Worm (Caenorhabditis elegans) whole organism, L2 larva: Measurements from ENCODE around the gene C23H3.2.

Source experiments
- C34F6.9 ChIP-seq: fragments of 150-350 bp; optimal IDR thresholded peaks from 2 replicates; lab custom pipeline; 2014; ENCODE audit warnings: missing biosample characterization, missing genetic modification characterization
- F13H6.1 ChIP-seq: sonication (generic microtip); optimal IDR thresholded peaks from 2 replicates; lab custom pipeline; 2016; ENCODE audit warnings: missing genetic modification characterization, missing compliant biosample characterization
- R02D3.7 ChIP-seq: fragments of 150-350 bp; optimal IDR thresholded peaks from 2 replicates; lab custom pipeline; 2014; ENCODE audit warnings: missing biosample characterization, missing genetic modification characterization
- ZK546.5 ChIP-seq: sonication (generic microtip); optimal IDR thresholded peaks from 2 replicates; lab custom pipeline; 2017; ENCODE audit warnings: missing biosample characterization, missing genetic modification characterization
- aly-2 ChIP-seq: fragments of 150-350 bp; optimal IDR thresholded peaks from 2 replicates; lab custom pipeline; 2014; ENCODE audit warnings: missing biosample characterization, missing genetic modification characterization
- blmp-1 ChIP-seq: sonication (generic microtip); optimal IDR thresholded peaks from 2 replicates; lab custom pipeline; 2017; ENCODE audit warnings: missing genetic modification characterization, mild to moderate bottlenecking, missing compliant biosample characterization, antibody characterized with exemption, moderate library complexity; ENCODE audit not compliant: insufficient read depth
- ceh-16 ChIP-seq: fragments of 150-350 bp; optimal IDR thresholded peaks from 2 replicates; lab custom pipeline; 2014; ENCODE audit warnings: missing biosample characterization, missing genetic modification characterization
- ceh-82 ChIP-seq: fragments of 150-350 bp; optimal IDR thresholded peaks from 2 replicates; lab custom pipeline; 2014; ENCODE audit warnings: missing biosample characterization, missing genetic modification characterization
- crh-2 ChIP-seq: sonication (generic microtip); optimal IDR thresholded peaks from 2 replicates; lab custom pipeline; 2017; ENCODE audit warnings: missing biosample characterization, missing genetic modification characterization
- dmd-4 ChIP-seq: sonication (generic microtip); optimal IDR thresholded peaks from 2 replicates; lab custom pipeline; 2017; ENCODE audit warnings: missing biosample characterization, missing genetic modification characterization
- egl-27 ChIP-seq: sonication (generic microtip); optimal IDR thresholded peaks from 3 replicates; lab custom pipeline; 2017; ENCODE audit warnings: missing biosample characterization, missing genetic modification reagents, missing genetic modification characterization
- fos-1 ChIP-seq: fragments of 150-350 bp; optimal IDR thresholded peaks from 2 replicates; lab custom pipeline; 2014; ENCODE audit warnings: missing biosample characterization, missing genetic modification characterization
- gmeb-1 ChIP-seq: fragments of 150-350 bp; optimal IDR thresholded peaks from 2 replicates; lab custom pipeline; 2014; ENCODE audit warnings: missing biosample characterization, missing genetic modification characterization
- lin-11 ChIP-seq: fragments of 150-350 bp; sonication (generic microtip); optimal IDR thresholded peaks from 2 replicates; lab custom pipeline; 2014; ENCODE audit warnings: missing biosample characterization, missing genetic modification characterization, inconsistent platforms, mixed read lengths
- lin-13 ChIP-seq: fragments of 150-350 bp; optimal IDR thresholded peaks from 2 replicates; lab custom pipeline; 2014; ENCODE audit warnings: missing biosample characterization, missing genetic modification reagents, missing genetic modification characterization
- lsy-2 ChIP-seq, 2 experiments: fragments of 150-350 bp in 1 of 2; sonication (generic microtip) in 1 of 2; optimal IDR thresholded peaks; 2 replicates each; lab custom pipeline; 2014 to 2017; ENCODE audit warnings: missing biosample characterization in 2 of 2, missing genetic modification characterization in 2 of 2
- mab-5 ChIP-seq: fragments of 150-350 bp; optimal IDR thresholded peaks from 2 replicates; lab custom pipeline; 2014; ENCODE audit warnings: missing biosample characterization, missing genetic modification characterization
- nhr-10 ChIP-seq: sonication (generic microtip); optimal IDR thresholded peaks from 2 replicates; lab custom pipeline; 2017; ENCODE audit warnings: missing biosample characterization, missing genetic modification characterization
- nhr-11 ChIP-seq: fragments of 150-350 bp; optimal IDR thresholded peaks from 2 replicates; lab custom pipeline; 2014; ENCODE audit warnings: missing biosample characterization, missing genetic modification characterization
- nhr-12 ChIP-seq: fragments of 150-350 bp; optimal IDR thresholded peaks from 2 replicates; lab custom pipeline; 2014; ENCODE audit warnings: missing biosample characterization, missing genetic modification characterization
- nhr-129 ChIP-seq: fragments of 150-350 bp; optimal IDR thresholded peaks from 2 replicates; lab custom pipeline; 2014; ENCODE audit warnings: missing biosample characterization, missing genetic modification characterization
- nhr-21 ChIP-seq: fragments of 150-350 bp; optimal IDR thresholded peaks from 2 replicates; lab custom pipeline; 2014; ENCODE audit warnings: missing biosample characterization, missing genetic modification characterization
- nhr-237 ChIP-seq: fragments of 150-350 bp; optimal IDR thresholded peaks from 2 replicates; lab custom pipeline; 2014; ENCODE audit warnings: missing biosample characterization, missing genetic modification characterization
- nhr-25 ChIP-seq: fragments of 150-350 bp; sonication (generic microtip); optimal IDR thresholded peaks from 3 replicates; lab custom pipeline; 2014; ENCODE audit warnings: missing biosample characterization, missing genetic modification characterization
- nhr-6 ChIP-seq: fragments of 150-350 bp; optimal IDR thresholded peaks from 2 replicates; lab custom pipeline; 2014; ENCODE audit warnings: missing biosample characterization, missing genetic modification characterization
- nhr-77 ChIP-seq: fragments of 150-350 bp; optimal IDR thresholded peaks from 2 replicates; lab custom pipeline; 2014; ENCODE audit warnings: missing biosample characterization, missing genetic modification characterization
- peb-1 ChIP-seq: fragments of 150-350 bp; optimal IDR thresholded peaks from 2 replicates; lab custom pipeline; 2014; ENCODE audit warnings: missing biosample characterization, missing genetic modification characterization
- sem-4 ChIP-seq: fragments of 150-350 bp; optimal IDR thresholded peaks from 2 replicates; lab custom pipeline; 2014; ENCODE audit warnings: missing biosample characterization, missing genetic modification reagents, missing genetic modification characterization
- skn-1 ChIP-seq: sonication (generic microtip); optimal IDR thresholded peaks from 2 replicates; lab custom pipeline; 2017; ENCODE audit warnings: missing biosample characterization, missing genetic modification characterization
- sma-9 ChIP-seq, 2 experiments: fragments of 150-350 bp in 1 of 2; sonication (generic microtip) in 1 of 2; optimal IDR thresholded peaks; 2 replicates each; lab custom pipeline; 2014 to 2016; ENCODE audit warnings: missing genetic modification characterization in 2 of 2, mild to moderate bottlenecking in 1 of 2, missing biosample characterization in 1 of 2, missing compliant biosample characterization in 1 of 2, missing genetic modification reagents in 1 of 2, moderate library complexity in 1 of 2
- snpc-4 ChIP-seq: fragments of 150-350 bp; optimal IDR thresholded peaks from 2 replicates; lab custom pipeline; 2014; ENCODE audit warnings: missing biosample characterization, missing genetic modification characterization
- unc-39 ChIP-seq: fragments of 150-350 bp; optimal IDR thresholded peaks from 2 replicates; lab custom pipeline; 2014; ENCODE audit warnings: missing biosample characterization, missing genetic modification characterization
- unc-55 ChIP-seq: fragments of 150-350 bp; sonication (generic microtip); optimal IDR thresholded peaks from 3 replicates; lab custom pipeline; 2014; ENCODE audit warnings: missing biosample characterization, missing genetic modification reagents, missing genetic modification characterization
- ztf-11 ChIP-seq: sonication (generic microtip); optimal IDR thresholded peaks from 2 replicates; lab custom pipeline; 2017; ENCODE audit warnings: missing biosample characterization, missing genetic modification characterization

Gene C23H3.2

ce11 chrII:24559-24998 is 36.5 kb upstream of the C23H3.2 start, which contains the start of gene enee-1 (continued):
- TF ChIP-seq ceh-82 (tag; lab: Kevin White, UChicago) (peak; percentile 67), ceh-16 (tag; lab: Kevin White, UChicago) (peak; percentile 21), nhr-237 (tag; lab: Kevin White, UChicago) (no peak), skn-1 (tag; lab: Kevin White, UChicago) (peak; percentile 23), unc-55 (GFP tag; lab: Kevin White, UChicago) (peak; percentile 97), nhr-77 (tag; lab: Kevin White, UChicago) (peak; percentile 18), R02D3.7 (tag; lab: Kevin White, UChicago) (peak; percentile 62), nhr-129 (tag; lab: Kevin White, UChicago) (peak; percentile 91), crh-2 (tag; lab: Kevin White, UChicago) (peak; percentile 94), mab-5 (tag; lab: Kevin White, UChicago) (peak; percentile 77), aly-2 (tag; lab: Kevin White, UChicago) (no peak), F13H6.1 (tag; lab: Kevin White, UChicago) (peak; percentile 78)

DNA sequence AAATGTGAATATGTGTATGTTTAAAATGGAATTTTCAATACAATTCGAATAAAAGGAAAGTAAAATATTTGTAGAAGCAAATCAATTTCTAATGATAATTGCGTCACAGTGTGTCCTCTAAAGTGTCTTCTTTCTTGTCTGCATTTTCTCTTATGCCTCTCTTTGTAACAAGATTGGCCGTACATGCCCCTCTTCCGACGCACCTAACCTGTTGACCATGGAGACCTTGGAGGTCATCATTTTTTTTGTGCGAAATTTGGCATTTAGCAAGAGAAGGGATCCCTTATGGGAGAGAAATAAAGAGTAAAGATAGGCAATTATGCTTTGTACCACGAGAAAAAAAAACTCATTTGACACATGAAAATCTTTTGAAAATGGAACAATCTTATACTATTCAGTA is 32.8 kb upstream of the C23H3.2 start, which contains the start of gene F23F1.4:
Gene F23F1.4, minus strand, starts transcription at position 141 of the 400 bp plus-strand sequence.
- TF ChIP-seq nhr-21 (tag; lab: Kevin White, UChicago) = no peak
- no peak for TF ChIP-seq C34F6.9 (tag; lab: Kevin White, UChicago)
- peak; percentile 53 for TF ChIP-seq nhr-25 (tag; lab: Kevin White, UChicago)
- no peak for TF ChIP-seq nhr-12
- TF ChIP-seq peb-1 (tag; lab: Kevin White, UChicago) = no peak
- TF ChIP-seq mab-5 (tag; lab: Kevin White, UChicago) = no peak
- TF ChIP-seq F13H6.1 (tag; lab: Kevin White, UChicago) = no peak
- TF ChIP-seq nhr-6 (tag; lab: Kevin White, UChicago) = peak; percentile 85
- no peak for TF ChIP-seq egl-27 (tag; lab: Kevin White, UChicago)
- TF ChIP-seq gmeb-1 (tag; lab: Kevin White, UChicago) = no peak
- no peak for TF ChIP-seq lin-13 (GFP tag; lab: Kevin White, UChicago)
- TF ChIP-seq ZK546.5 (tag; lab: Kevin White, UChicago) = no peak

DNA sequence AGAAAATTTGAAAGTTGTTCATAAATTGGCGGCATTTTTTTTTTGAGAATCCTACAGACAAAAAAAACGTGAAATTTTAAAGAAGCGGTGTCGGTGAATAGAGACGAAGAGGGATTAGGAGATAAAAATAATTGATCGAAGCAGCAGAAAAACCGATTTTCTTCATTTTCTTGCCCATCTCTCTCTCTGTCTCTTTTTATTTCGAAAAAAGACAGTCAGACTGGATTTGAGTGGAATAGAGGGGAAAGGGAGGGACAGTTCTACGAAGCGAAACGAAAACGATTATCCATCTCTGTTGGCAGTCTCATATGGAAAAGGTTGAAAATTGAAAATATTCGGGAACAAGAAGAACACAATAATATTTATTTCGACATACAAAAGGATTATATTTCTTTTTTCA is 31.5 kb upstream of the C23H3.2 start:
- TF ChIP-seq sma-9 (GFP tag; optimal IDR thresholded peaks at IDR 0.05; lab: Kevin White, UChicago) (no peak), sma-9 (tag; optimal IDR thresholded peaks at IDR 0.05; lab: Kevin White, UChicago) (no peak), nhr-6 (tag; lab: Kevin White, UChicago) (peak; percentile 91)
- TF ChIP-seq, all 48 proteins: peak for 1

ce11 chrII:31521-31920 is 29.6 kb upstream of the C23H3.2 start, which contains the start of the genes F23F1.5 and fbxc-54:
F23F1.5 (minus strand) TSS chrII:31584.
fbxc-54 (plus strand) TSS chrII:31719.
- TF ChIP-seq unc-55 (GFP tag; lab: Kevin White, UChicago) (peak; percentile 80), nhr-6 (tag; lab: Kevin White, UChicago) (peak; percentile 88), ceh-82 (tag; lab: Kevin White, UChicago) (no peak), C34F6.9 (tag; lab: Kevin White, UChicago) (peak; percentile 49), crh-2 (tag; lab: Kevin White, UChicago) (peak; percentile 15), nhr-129 (tag; lab: Kevin White, UChicago) (peak; percentile 19), snpc-4 (tag; lab: Kevin White, UChicago) (no peak), lin-11 (tag; lab: Kevin White, UChicago) (no peak), lsy-2 (tag; optimal IDR thresholded peaks at IDR 0.05; lab: Kevin White, UChicago) (peak in 1 of 2 experiments; percentile 54)
- TF ChIP-seq, all 48 proteins: peak for 6

ce11 chrII:33904-34303 is 27.2 kb upstream of the C23H3.2 start, which contains the start of gene F23F1.2:
F23F1.2 (plus strand) TSS chrII:34204.
- no peak for TF ChIP-seq egl-27 (tag; lab: Kevin White, UChicago)
- no peak for TF ChIP-seq nhr-21 (tag; lab: Kevin White, UChicago)
- TF ChIP-seq nhr-11 (tag; lab: Kevin White, UChicago) = no peak
- TF ChIP-seq dmd-4 (tag; lab: Kevin White, UChicago) = no peak
- TF ChIP-seq gmeb-1 (tag; lab: Kevin White, UChicago) = no peak

DNA sequence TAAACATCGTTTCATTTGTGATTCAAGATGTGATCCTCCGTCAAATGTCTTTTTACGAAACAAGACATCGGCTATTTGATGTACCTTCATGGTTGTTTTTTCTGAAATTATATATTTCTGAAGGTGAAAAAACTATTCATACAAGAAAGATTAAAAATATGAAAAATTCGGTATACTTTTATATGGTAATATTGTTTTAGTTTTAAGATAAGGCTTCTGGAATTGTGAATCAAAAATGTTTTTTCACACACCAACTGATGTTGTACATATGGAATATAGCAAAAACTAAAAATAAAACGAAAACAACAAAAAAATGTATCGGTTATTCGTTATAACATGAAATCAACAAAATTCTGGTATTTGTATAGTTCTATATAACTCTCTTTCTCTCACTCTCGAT is 23.9 kb upstream of the C23H3.2 start, which contains the start of gene F23F1.6:
Gene F23F1.6, minus strand, starts transcription at position 101 of the 400 bp plus-strand sequence.
- TF ChIP-seq ceh-82 (tag; lab: Kevin White, UChicago) (no peak), sem-4 (tag; lab: Kevin White, UChicago) (no peak), fos-1 (tag; lab: Kevin White, UChicago) (no peak), peb-1 (tag; lab: Kevin White, UChicago) (no peak), unc-39 (tag; lab: Kevin White, UChicago) (no peak), crh-2 (tag; lab: Kevin White, UChicago) (no peak), blmp-1 (no peak), nhr-77 (tag; lab: Kevin White, UChicago) (no peak), nhr-129 (tag; lab: Kevin White, UChicago) (no peak), ztf-11 (tag; lab: Kevin White, UChicago) (no peak), sma-9 (GFP tag; optimal IDR thresholded peaks at IDR 0.05; lab: Kevin White, UChicago) (no peak), sma-9 (tag; optimal IDR thresholded peaks at IDR 0.05; lab: Kevin White, UChicago) (no peak), nhr-10 (tag; lab: Kevin White, UChicago) (no peak), lin-11 (tag; lab: Kevin White, UChicago) (no peak), ZK546.5 (tag; lab: Kevin White, UChicago) (no peak)
